Worm (Caenorhabditis elegans) whole organism, L4/young adult: ENCODE measurements around the gene pqn-37.

ENCODE experiments used
- W03F9.2 ChIP-seq: fragments of 150-350 bp; optimal IDR thresholded peaks from 2 replicates; lab custom pipeline; 2014; ENCODE audit warnings: missing biosample characterization, missing genetic modification characterization
- him-1 ChIP-seq: sonication (generic microtip); optimal IDR thresholded peaks from 2 replicates; lab custom pipeline; 2016; ENCODE audit warnings: missing genotype, missing genetic modification reagents, missing genetic modification characterization, missing compliant biosample characterization

ce11 chrX:3244402-3244801 lies 5.9 kb downstream of the pqn-37 start:
- TF ChIP-seq him-1 (tag; lab: Kevin White, UChicago) (no peak), W03F9.2 (tag; lab: Kevin White, UChicago) (no peak)
